Worm (Caenorhabditis elegans): ENCODE data around the gene Y42A5A.3.

The Y42A5A.3 gene

ce11 chrV:11065513-11065912 is 30.3 kb downstream of the Y42A5A.3 start, which contains the start of gene nlp-80:
TSS of gene nlp-80 (minus strand) at chrV:11065613.
- TF ChIP-seq mls-2 (tag; optimal IDR thresholded peaks at IDR 0.05) (no peak), ceh-39 (tag; optimal IDR thresholded peaks at IDR 0.05) (no peak), bed-3 (GFP tag; optimal IDR thresholded peaks at IDR 0.05) (no peak), lsy-2 (tag; optimal IDR thresholded peaks at IDR 0.05) (no peak), sem-2 (GFP tag; optimal IDR thresholded peaks at IDR 0.05) (no peak), cnd-1 (tag; optimal IDR thresholded peaks at IDR 0.05) (no peak), M03D4.4 (tag; optimal IDR thresholded peaks at IDR 0.05) (no peak), tbx-8 (GFP tag; optimal IDR thresholded peaks at IDR 0.05) (no peak), sptf-1 (tag; optimal IDR thresholded peaks at IDR 0.05) (no peak), ceh-43 (GFP tag; optimal IDR thresholded peaks at IDR 0.05) (no peak), snpc-4 (tag; optimal IDR thresholded peaks at IDR 0.05) (no peak), flh-1 (GFP tag; optimal IDR thresholded peaks at IDR 0.05) (no peak), nhr-2 (tag; optimal IDR thresholded peaks at IDR 0.05) (no peak), nhr-12 (tag; optimal IDR thresholded peaks at IDR 0.05) (no peak), nhr-76 (tag; optimal IDR thresholded peaks at IDR 0.05) (no peak), unc-39 (tag; optimal IDR thresholded peaks at IDR 0.05) (no peak), mep-1 (tag; optimal IDR thresholded peaks at IDR 0.05) (no peak), ztf-11 (tag; optimal IDR thresholded peaks at IDR 0.05) (no peak), nhr-28 (tag; optimal IDR thresholded peaks at IDR 0.05) (no peak), pha-4 (tag; optimal IDR thresholded peaks at IDR 0.05) (no peak)

- TF ChIP-seq blmp-1 (tag; optimal IDR thresholded peaks at IDR 0.05), result no peak
- no peak for TF ChIP-seq nhr-2 (tag; optimal IDR thresholded peaks at IDR 0.05)
- no peak for TF ChIP-seq cnd-1 (tag; optimal IDR thresholded peaks at IDR 0.05)
Observed at ce11 chrV:11063115-11063514, 32.7 kb downstream of the Y42A5A.3 start, which contains the start of gene T04C12.9. TSS of gene T04C12.9 (minus strand) at chrV:11063215.

ce11 chrV:11061887-11062286 is 33.9 kb downstream of the Y42A5A.3 start:
- TF ChIP-seq cnd-1 (tag; optimal IDR thresholded peaks at IDR 0.05), result no peak
- TF ChIP-seq mab-5 (tag; optimal IDR thresholded peaks at IDR 0.05), result no peak
- TF ChIP-seq flh-1 (GFP tag; optimal IDR thresholded peaks at IDR 0.05), result no peak
- no peak for TF ChIP-seq ceh-43 (GFP tag; optimal IDR thresholded peaks at IDR 0.05)
- no peak for TF ChIP-seq nhr-2 (tag; optimal IDR thresholded peaks at IDR 0.05)
- TF ChIP-seq ces-1 (GFP tag; optimal IDR thresholded peaks at IDR 0.05), result no peak
- no peak for TF ChIP-seq zip-8 (tag; optimal IDR thresholded peaks at IDR 0.05)
- TF ChIP-seq lin-32 (GFP tag; optimal IDR thresholded peaks at IDR 0.05), result no peak
- no peak for TF ChIP-seq sem-2 (GFP tag; optimal IDR thresholded peaks at IDR 0.05)
- no peak for TF ChIP-seq nhr-76 (tag; optimal IDR thresholded peaks at IDR 0.05)
- no peak for TF ChIP-seq tbx-8 (GFP tag; optimal IDR thresholded peaks at IDR 0.05)
- no peak for TF ChIP-seq lin-13 (tag; optimal IDR thresholded peaks at IDR 0.05)
- TF ChIP-seq ceh-83 (GFP tag; optimal IDR thresholded peaks at IDR 0.05), result no peak

ce11 chrV:11060239-11060984 is 35.4 kb downstream of the Y42A5A.3 start, which contains the start of gene T04C12.11:
TSS of gene T04C12.11 (minus strand) at chrV:11060289.
- TF ChIP-seq nhr-12 (tag; optimal IDR thresholded peaks at IDR 0.05) (no peak), elt-1 (tag; optimal IDR thresholded peaks at IDR 0.05; ENCODE audit: borderline replicate concordance, insufficient read depth) (no peak), ceh-83 (GFP tag; optimal IDR thresholded peaks at IDR 0.05) (no peak), M03D4.4 (tag; optimal IDR thresholded peaks at IDR 0.05) (no peak), ceh-39 (tag; optimal IDR thresholded peaks at IDR 0.05) (no peak), nhr-76 (tag; optimal IDR thresholded peaks at IDR 0.05) (no peak), hlh-1 (tag; optimal IDR thresholded peaks at IDR 0.05) (no peak), drap-1 (GFP tag; optimal IDR thresholded peaks at IDR 0.05) (no peak), ceh-43 (GFP tag; optimal IDR thresholded peaks at IDR 0.05) (no peak), lin-13 (tag; optimal IDR thresholded peaks at IDR 0.05) (no peak), ces-1 (GFP tag; optimal IDR thresholded peaks at IDR 0.05) (no peak)

- no peak for TF ChIP-seq nhr-28 (tag; optimal IDR thresholded peaks at IDR 0.05)
- TF ChIP-seq ztf-11 (tag; optimal IDR thresholded peaks at IDR 0.05), result no peak
- no peak for TF ChIP-seq flh-1 (GFP tag; optimal IDR thresholded peaks at IDR 0.05)
- no peak for TF ChIP-seq ceh-83 (GFP tag; optimal IDR thresholded peaks at IDR 0.05)
- no peak for TF ChIP-seq unc-62 (GFP tag; optimal IDR thresholded peaks at IDR 0.05)
- no peak for TF ChIP-seq lin-32 (GFP tag; optimal IDR thresholded peaks at IDR 0.05)
Observed at ce11 chrV:11059180-11059579, 36.6 kb downstream of the Y42A5A.3 start, which contains the start of gene T04C12.1. TSS of gene T04C12.1 (minus strand) at chrV:11059269.
